Worm (Caenorhabditis elegans) whole organism, L2 larva: Measurements from ENCODE around the gene M163.22.

ENCODE experiments used
- C34F6.9 ChIP-seq: fragments of 150-350 bp; optimal IDR thresholded peaks from 2 replicates; lab custom pipeline; 2014; ENCODE audit warnings: missing biosample characterization, missing genetic modification characterization
- ceh-82 ChIP-seq: fragments of 150-350 bp; optimal IDR thresholded peaks from 2 replicates; lab custom pipeline; 2014; ENCODE audit warnings: missing biosample characterization, missing genetic modification characterization
- nhr-237 ChIP-seq: fragments of 150-350 bp; optimal IDR thresholded peaks from 2 replicates; lab custom pipeline; 2014; ENCODE audit warnings: missing biosample characterization, missing genetic modification characterization

DNA sequence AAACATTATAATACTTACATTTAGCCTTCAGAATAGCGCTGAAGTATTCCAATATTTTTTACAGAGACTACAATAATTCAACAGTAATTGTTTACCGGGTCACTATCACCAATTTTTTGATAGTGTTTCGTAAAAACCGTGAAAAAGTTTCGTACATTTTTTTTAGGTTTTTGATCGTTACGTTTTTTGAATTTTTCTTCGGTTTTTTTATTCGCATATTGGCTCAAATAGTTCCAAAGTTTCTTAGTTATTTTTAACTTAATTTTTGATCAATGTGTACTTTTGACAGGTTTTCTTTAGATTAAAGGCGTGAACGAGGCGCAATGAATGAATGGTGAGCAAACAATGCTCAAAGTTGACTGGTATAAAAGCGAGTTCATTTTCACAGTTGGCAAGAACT lies 42.6 kb upstream of the M163.22 start, which contains the start of gene fipr-3:
- TF ChIP-seq nhr-237 (tag; lab: Kevin White, UChicago) (no peak), ceh-82 (tag; lab: Kevin White, UChicago) (no peak), C34F6.9 (tag; lab: Kevin White, UChicago) (no peak)
